Worm (Caenorhabditis elegans) whole organism, L4/young adult: ENCODE data around the gene msp-152.
A peak's percentile ranks its signal among the peaks of the same experiment; 100 is the strongest.

ENCODE experiments used
- W03F9.2 ChIP-seq: fragments of 150-350 bp; optimal IDR thresholded peaks from 2 replicates; lab custom pipeline; 2014; ENCODE audit warnings: missing biosample characterization, missing genetic modification characterization
- dao-5 ChIP-seq: sonication (generic microtip); optimal IDR thresholded peaks from 2 replicates; lab custom pipeline; 2016; ENCODE audit warnings: missing genotype, missing genetic modification characterization, moderate library complexity, missing compliant biosample characterization
- him-1 ChIP-seq: sonication (generic microtip); optimal IDR thresholded peaks from 2 replicates; lab custom pipeline; 2016; ENCODE audit warnings: missing genotype, missing genetic modification reagents, missing genetic modification characterization, missing compliant biosample characterization

msp-152 gene

ce11 chrII:4941541-4942206, 8.8 kb downstream of the msp-152 start, which contains the start of gene ZK546.19:
TSS of gene ZK546.19 (plus strand) at chrII:4941726.
- no peak for TF ChIP-seq dao-5 (tag; lab: Kevin White, UChicago)
- no peak for TF ChIP-seq W03F9.2 (tag; lab: Kevin White, UChicago)
- no peak for TF ChIP-seq him-1 (tag; lab: Kevin White, UChicago)

DNA sequence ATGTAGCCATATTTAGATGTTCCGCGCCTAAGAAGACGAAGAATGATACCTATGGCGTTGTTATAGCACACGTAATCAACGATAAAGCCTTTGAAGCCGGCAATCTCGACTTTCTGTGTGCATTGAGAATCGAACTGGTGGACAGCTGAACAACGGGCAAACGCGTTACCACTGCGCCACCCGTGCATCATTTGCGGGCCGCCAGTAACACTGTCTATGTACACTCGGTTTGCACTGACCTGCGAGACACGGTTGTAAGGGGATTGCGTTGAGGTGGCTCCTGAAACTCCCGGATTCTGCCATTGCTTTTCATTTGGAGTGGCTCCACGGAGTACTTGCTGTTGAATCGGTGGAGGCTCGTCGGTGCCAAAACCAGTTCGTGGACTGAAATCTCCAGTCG, 9.6 kb downstream of the msp-152 start:
- TF ChIP-seq dao-5 (tag; lab: Kevin White, UChicago): peak; percentile 44
- TF ChIP-seq W03F9.2 (tag; lab: Kevin White, UChicago): no peak
- TF ChIP-seq him-1 (tag; lab: Kevin White, UChicago): no peak

ce11 chrII:4942829-4943228, 10.0 kb downstream of the msp-152 start:
- TF ChIP-seq W03F9.2 (tag; lab: Kevin White, UChicago): no peak

ce11 chrII:4943849-4944248, 11.0 kb downstream of the msp-152 start, which contains the start of gene mdt-4:
TSS of gene mdt-4 (minus strand) at chrII:4943949.
- no peak for TF ChIP-seq W03F9.2 (tag; lab: Kevin White, UChicago)
- TF ChIP-seq him-1 (tag; lab: Kevin White, UChicago): no peak
- no peak for TF ChIP-seq dao-5 (tag; lab: Kevin White, UChicago)

ce11 chrII:4945695-4946094, 12.9 kb downstream of the msp-152 start, which contains the start of the genes gldi-11 and ZK546.2:
TSS of gene gldi-11 (minus strand) at chrII:4945789.
TSS of gene ZK546.2 (plus strand) at chrII:4946027.
- no peak for TF ChIP-seq W03F9.2 (tag; lab: Kevin White, UChicago)
- TF ChIP-seq dao-5 (tag; lab: Kevin White, UChicago): no peak
- no peak for TF ChIP-seq him-1 (tag; lab: Kevin White, UChicago)

- TF ChIP-seq dao-5 (tag; lab: Kevin White, UChicago): no peak
- TF ChIP-seq him-1 (tag; lab: Kevin White, UChicago): no peak
- TF ChIP-seq W03F9.2 (tag; lab: Kevin White, UChicago): no peak
Observed at ce11 chrII:4946775-4947174, 13.9 kb downstream of the msp-152 start.

DNA sequence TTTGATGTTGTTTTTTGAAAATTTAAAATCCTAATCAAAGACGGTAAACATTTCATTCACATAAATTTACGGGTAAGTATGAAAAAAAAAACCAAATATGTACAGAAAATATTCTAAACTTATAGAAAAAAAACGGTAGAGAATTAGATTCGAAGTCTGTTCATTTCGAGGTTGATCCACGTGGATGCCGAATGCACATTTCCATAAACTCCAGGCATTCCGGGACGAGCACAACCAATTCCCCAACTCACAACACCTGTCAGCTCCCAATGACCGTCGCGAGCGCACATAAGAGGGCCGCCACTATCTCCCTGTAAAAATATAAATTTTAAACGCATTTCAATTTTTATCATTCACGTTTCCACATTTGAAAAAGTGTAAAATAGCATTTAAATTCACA, 15.3 kb downstream of the msp-152 start:
- no peak for TF ChIP-seq dao-5 (tag; lab: Kevin White, UChicago)
- TF ChIP-seq him-1 (tag; lab: Kevin White, UChicago): no peak
- TF ChIP-seq W03F9.2 (tag; lab: Kevin White, UChicago): no peak

DNA sequence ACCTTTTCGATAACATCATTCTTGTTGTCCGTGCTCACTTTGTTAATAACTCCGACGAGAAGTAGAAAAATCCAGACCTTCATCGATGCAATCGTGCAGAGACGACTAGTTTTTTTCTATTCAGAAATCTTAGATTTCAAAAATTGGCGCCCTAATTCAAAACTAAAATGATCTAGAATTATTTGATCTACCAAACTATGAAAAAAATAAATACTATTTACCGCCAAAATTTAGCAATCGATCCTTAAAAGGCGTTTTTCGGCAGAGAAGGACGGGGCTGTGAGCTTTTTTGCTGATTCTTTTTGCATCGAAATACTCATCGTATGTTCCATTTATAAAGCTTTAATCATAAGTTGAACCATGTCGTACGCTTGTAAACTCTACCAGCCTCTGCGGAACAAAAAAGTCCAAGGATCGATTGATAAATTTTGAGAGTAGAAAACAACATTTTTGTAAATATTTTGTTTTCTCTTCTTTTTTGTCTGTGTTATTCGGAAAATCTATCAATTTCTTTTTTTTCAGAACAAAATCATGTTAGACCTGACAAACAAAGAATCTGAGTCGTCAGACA, 16.6 kb downstream of the msp-152 start, which contains the start of the genes try-1 and zyg-12:
Gene try-1, minus strand, starts transcription at position 148 of the 571 bp plus-strand sequence.
Gene zyg-12, plus strand, starts transcription at position 521 of the 571 bp plus-strand sequence.
- TF ChIP-seq him-1 (tag; lab: Kevin White, UChicago): no peak
- TF ChIP-seq W03F9.2 (tag; lab: Kevin White, UChicago): no peak
- TF ChIP-seq dao-5 (tag; lab: Kevin White, UChicago): no peak

ce11 chrII:4953289-4953688, 20.5 kb downstream of the msp-152 start, which contains the start of gene ndx-3:
TSS of gene ndx-3 (plus strand) at chrII:4953589.
- TF ChIP-seq him-1 (tag; lab: Kevin White, UChicago) (no peak), W03F9.2 (tag; lab: Kevin White, UChicago) (no peak), dao-5 (tag; lab: Kevin White, UChicago) (no peak)

ce11 chrII:4954099-4954959, 21.5 kb downstream of the msp-152 start:
- TF ChIP-seq dao-5 (tag; lab: Kevin White, UChicago): no peak
- TF ChIP-seq him-1 (tag; lab: Kevin White, UChicago): no peak
- TF ChIP-seq W03F9.2 (tag; lab: Kevin White, UChicago): no peak

- TF ChIP-seq him-1 (tag; lab: Kevin White, UChicago): no peak
- TF ChIP-seq dao-5 (tag; lab: Kevin White, UChicago): no peak
- peak; percentile 38 for TF ChIP-seq W03F9.2 (tag; lab: Kevin White, UChicago)
Observed at ce11 chrII:4955353-4955752, 22.5 kb downstream of the msp-152 start, which contains the start of gene pbs-3. TSS of gene pbs-3 (minus strand) at chrII:4955427.

DNA sequence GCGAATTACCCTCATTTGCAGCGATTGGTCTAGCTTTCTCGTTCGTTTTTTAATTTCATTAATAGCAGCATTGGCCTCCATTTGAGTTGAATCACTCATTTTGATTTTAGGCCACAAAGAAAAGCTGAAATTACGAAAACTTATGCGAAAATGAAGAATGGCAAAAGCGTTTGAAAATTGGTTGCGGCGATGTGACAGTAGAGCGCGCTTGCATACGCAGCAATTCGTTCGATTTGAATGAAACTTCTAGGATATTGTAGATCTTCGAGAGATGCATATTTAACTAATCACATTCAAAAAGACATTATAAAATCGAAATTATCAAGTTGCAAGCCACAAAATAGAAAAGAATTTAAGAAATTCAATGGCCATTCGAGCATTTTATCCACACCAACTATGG, 26.9 kb downstream of the msp-152 start, which contains the start of gene ulp-2:
Gene ulp-2, minus strand, starts transcription at position 158 of the 400 bp plus-strand sequence.
- TF ChIP-seq dao-5 (tag; lab: Kevin White, UChicago) (no peak), him-1 (tag; lab: Kevin White, UChicago) (no peak), W03F9.2 (tag; lab: Kevin White, UChicago) (no peak)
